Fruit fly (Drosophila melanogaster) whole organism, prepupa: Measurements from ENCODE around the gene CG44271.

ENCODE experiments used
- CG10669 ChIP-seq: fragments of 200-800 bp; sonication (Bioruptor generic); optimal IDR thresholded peaks from 3 replicates; lab custom pipeline; 2018; ENCODE audit warnings: missing biosample characterization, mild to moderate bottlenecking, missing genetic modification characterization, moderate library complexity
- CG11294 ChIP-seq: fragments of 200-800 bp; sonication (Bioruptor generic); IDR thresholded peaks from 2 replicates; pipeline ENCODE4 v1.3.6; 2022; ENCODE audit warnings: missing biosample characterization, missing genetic modification characterization
- CG11762 ChIP-seq: fragments of 200-800 bp; sonication (Bioruptor generic); optimal IDR thresholded peaks from 3 replicates; lab custom pipeline; 2016; ENCODE audit warnings: missing biosample characterization, missing genetic modification characterization; ENCODE audit not compliant: insufficient read depth
- CG16779 ChIP-seq: fragments of 200-800 bp; sonication (Bioruptor generic); optimal IDR thresholded peaks from 3 replicates; lab custom pipeline; 2017; ENCODE audit warnings: missing biosample characterization, mild to moderate bottlenecking, missing genetic modification characterization
- CG6276 ChIP-seq: fragments of 200-800 bp; sonication (Bioruptor generic); optimal IDR thresholded peaks from 2 replicates; lab custom pipeline; 2017; ENCODE audit warnings: missing biosample characterization, mild to moderate bottlenecking, missing genetic modification characterization
- Hr38 ChIP-seq: sonication (Bioruptor generic); optimal IDR thresholded peaks from 2 replicates; lab custom pipeline; 2016; ENCODE audit warnings: missing biosample characterization, missing genetic modification characterization
- Lpt ChIP-seq: fragments of 200-800 bp; sonication (Bioruptor generic); optimal IDR thresholded peaks from 3 replicates; lab custom pipeline; 2016; ENCODE audit warnings: missing biosample characterization, missing genetic modification characterization
- Sox102F ChIP-seq: fragments of 200-800 bp; sonication (Bioruptor generic); optimal IDR thresholded peaks from 2 replicates; lab custom pipeline; 2016; ENCODE audit warnings: missing biosample characterization, mild to moderate bottlenecking, missing genetic modification characterization
- fd85E ChIP-seq: fragments of 200-800 bp; sonication (Bioruptor generic); optimal IDR thresholded peaks from 3 replicates; lab custom pipeline; 2016; ENCODE audit warnings: missing biosample characterization, missing genetic modification characterization

DNA sequence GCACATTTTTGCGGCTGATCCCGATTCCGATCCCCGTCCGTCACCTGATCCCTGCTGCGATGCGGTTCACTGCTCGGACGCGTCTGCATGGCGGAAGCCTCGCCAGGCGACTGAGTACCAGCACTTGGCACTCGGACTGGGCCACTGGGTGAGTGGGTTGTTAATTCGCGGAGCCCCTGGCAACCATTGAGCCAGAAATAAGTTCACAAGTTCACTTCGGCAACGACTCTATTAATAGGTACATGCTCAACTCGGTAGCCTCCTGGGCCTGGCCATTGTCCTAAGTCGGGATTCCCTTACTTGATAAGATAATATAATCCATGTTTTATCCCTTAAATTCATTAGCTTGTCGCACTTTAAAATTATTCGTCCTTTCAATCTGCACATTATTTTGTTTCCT lies 7.6 kb downstream of the CG44271 start, which contains the start of gene TTLL3A:
- TF ChIP-seq CG16779 (tag; lab: Kevin White, UChicago): no peak
- no peak for TF ChIP-seq CG11294
- no peak for TF ChIP-seq Sox102F
- no peak for TF ChIP-seq Lpt (GFP tag; lab: Kevin White, UChicago)
- TF ChIP-seq CG6276 (GFP tag; lab: Kevin White, UChicago): no peak
- TF ChIP-seq fd85E (GFP tag; lab: Kevin White, UChicago): no peak
- TF ChIP-seq CG11762 (GFP tag; lab: Kevin White, UChicago): no peak
- TF ChIP-seq CG10669 (GFP tag; lab: Kevin White, UChicago): no peak
- no peak for TF ChIP-seq Hr38 (GFP tag; lab: Kevin White, UChicago)
